Fruit fly (Drosophila melanogaster): ENCODE results near the gene CG16704.

DNA sequence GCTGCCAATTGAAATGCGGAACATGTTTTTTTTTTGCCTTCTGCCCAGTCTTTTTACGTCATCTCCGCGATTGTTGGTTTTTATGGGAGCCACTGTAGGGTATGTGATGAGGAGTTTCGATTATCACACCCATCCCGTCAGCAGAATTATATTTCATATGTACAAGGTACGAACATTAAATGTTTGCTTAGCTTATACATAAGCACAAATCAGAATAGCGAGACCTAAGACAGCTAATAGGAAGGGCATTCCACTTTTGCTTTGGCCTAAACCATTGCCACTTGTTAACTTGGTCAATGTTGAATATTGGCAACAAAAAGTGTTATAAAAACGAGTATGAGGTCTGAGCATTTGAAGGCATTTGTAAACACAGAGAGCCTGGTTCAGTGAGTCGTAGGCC is 10.9 kb upstream of the CG16704 start, which contains the start of gene CG2816:
- TF ChIP-seq pb (GFP tag; optimal IDR thresholded peaks at IDR 0.05), result no peak
- peak; percentile 20 for TF ChIP-seq CG12071 (GFP tag; optimal IDR thresholded peaks at IDR 0.05)
- no peak for TF ChIP-seq CG4328 (GFP tag; optimal IDR thresholded peaks at IDR 0.05)
- TF ChIP-seq chinmo (GFP tag; IDR thresholded peaks at IDR 0.05; ENCODE audit: partially characterized antibody), result 0 out of 4 replicates have a peak, but pooled peaks have one; percentile 40
- no peak for TF ChIP-seq ATbp (GFP tag; optimal IDR thresholded peaks at IDR 0.05)
- TF ChIP-seq usp (GFP tag; optimal IDR thresholded peaks at IDR 0.05), result no peak
- no peak for TF ChIP-seq Scr (GFP tag; IDR thresholded peaks at IDR 0.05; ENCODE audit: partially characterized antibody)
- peak; percentile 53 for TF ChIP-seq tin (GFP tag; optimal IDR thresholded peaks at IDR 0.05)
- TF ChIP-seq Dp (GFP tag; optimal IDR thresholded peaks at IDR 0.05), result no peak
- TF ChIP-seq grau (tag; optimal IDR thresholded peaks at IDR 0.05), result peak; percentile 58

Data from whole organism, embryonic.